Worm (Caenorhabditis elegans) whole organism, L4/young adult: ENCODE results near the gene Y25C1A.7.

Experiments
- W03F9.2 ChIP-seq: fragments of 150-350 bp; optimal IDR thresholded peaks from 2 replicates; lab custom pipeline; 2014; ENCODE audit warnings: missing biosample characterization, missing genetic modification characterization
- dao-5 ChIP-seq: sonication (generic microtip); optimal IDR thresholded peaks from 2 replicates; lab custom pipeline; 2016; ENCODE audit warnings: missing genotype, missing genetic modification characterization, moderate library complexity, missing compliant biosample characterization

ce11 chrII:3052843-3053242 lies 18.0 kb downstream of the Y25C1A.7 start:
- TF ChIP-seq dao-5: no peak
- no peak for TF ChIP-seq W03F9.2 (tag; lab: Kevin White, UChicago)
